Worm (Caenorhabditis elegans) whole organism, young adult: ENCODE measurements around the gene dhgd-1.

Source experiments
- B0261.1 ChIP-seq: sonication (generic microtip); optimal IDR thresholded peaks from 2 replicates; lab custom pipeline; 2016; ENCODE audit warnings: mild to moderate bottlenecking, missing genetic modification characterization, moderate library complexity, missing compliant biosample characterization
- F22D6.2 ChIP-seq: sonication (generic microtip); optimal IDR thresholded peaks from 2 replicates; lab custom pipeline; 2016; ENCODE audit warnings: mild to moderate bottlenecking, missing genetic modification characterization, missing compliant biosample characterization
- F23B12.7 ChIP-seq: sonication (generic microtip); optimal IDR thresholded peaks from 2 replicates; lab custom pipeline; 2017; ENCODE audit warnings: missing genetic modification characterization, mild to moderate bottlenecking, missing compliant biosample characterization, antibody characterized with exemption, moderate library complexity; ENCODE audit not compliant: insufficient read depth
- F33H1.4 ChIP-seq: fragments of 200-800 bp; sonication (Bioruptor generic); IDR thresholded peaks from 2 replicates; pipeline ENCODE4 v1.3.6; 2022; ENCODE audit warnings: missing genetic modification reagents, missing genetic modification characterization, missing compliant biosample characterization
- F37B4.10 ChIP-seq: fragments of 200-800 bp; sonication (Bioruptor generic); IDR thresholded peaks from 2 replicates; pipeline ENCODE4 v1.3.6; 2022; ENCODE audit warnings: missing genetic modification characterization, missing compliant biosample characterization
- F52B5.7 ChIP-seq: sonication (generic microtip); optimal IDR thresholded peaks from 2 replicates; lab custom pipeline; 2016; ENCODE audit warnings: mild to moderate bottlenecking, missing genetic modification characterization, missing compliant biosample characterization
- F55B11.4 ChIP-seq: sonication (generic microtip); optimal IDR thresholded peaks from 2 replicates; lab custom pipeline; 2016; ENCODE audit warnings: missing compliant biosample characterization, missing genetic modification characterization, borderline replicate concordance; ENCODE audit not compliant: insufficient read depth
- F57A8.1 ChIP-seq: fragments of 200-800 bp; sonication (Bioruptor generic); optimal IDR thresholded peaks from 2 replicates; lab custom pipeline; 2018; ENCODE audit warnings: mild to moderate bottlenecking, missing genetic modification characterization, moderate library complexity, missing compliant biosample characterization
- F57C9.4 ChIP-seq: sonication (generic microtip); optimal IDR thresholded peaks from 2 replicates; lab custom pipeline; 2017; ENCODE audit warnings: mild to moderate bottlenecking, missing genetic modification characterization, missing compliant biosample characterization
- K11D2.4 ChIP-seq: fragments of 200-800 bp; sonication (Bioruptor generic); IDR thresholded peaks from 2 replicates; pipeline ENCODE4 v1.3.6; 2022; ENCODE audit warnings: missing genetic modification reagents, missing genetic modification characterization, missing compliant biosample characterization
- T07F8.4 ChIP-seq: sonication (generic microtip); optimal IDR thresholded peaks from 2 replicates; lab custom pipeline; 2016; ENCODE audit warnings: mild to moderate bottlenecking, missing genetic modification characterization, moderate library complexity, missing compliant biosample characterization
- Y53G8AR.9 ChIP-seq: fragments of 200-800 bp; sonication (Bioruptor generic); conservative IDR thresholded peaks from 2 replicates; pipeline ENCODE4 v1.3.6; 2022; ENCODE audit warnings: missing genetic modification reagents, missing genetic modification characterization, missing compliant biosample characterization
- ZK185.1 ChIP-seq: sonication (generic microtip); optimal IDR thresholded peaks from 2 replicates; lab custom pipeline; 2016; ENCODE audit warnings: mild to moderate bottlenecking, missing genetic modification characterization, missing compliant biosample characterization; ENCODE audit not compliant: poor library complexity, severe bottlenecking
- aptf-2 ChIP-seq: fragments of 200-800 bp; sonication (Bioruptor generic); conservative IDR thresholded peaks from 2 replicates; pipeline ENCODE4 v1.3.6; 2022; ENCODE audit warnings: missing genetic modification reagents, missing genetic modification characterization, missing compliant biosample characterization
- athp-1 ChIP-seq: sonication (generic microtip); optimal IDR thresholded peaks from 2 replicates; lab custom pipeline; 2017; ENCODE audit warnings: mild to moderate bottlenecking, missing genetic modification characterization, missing compliant biosample characterization
- attf-3 ChIP-seq: fragments of 200-800 bp; sonication (Bioruptor generic); conservative IDR thresholded peaks from 2 replicates; pipeline ENCODE4 v1.3.6; 2022; ENCODE audit warnings: missing genetic modification reagents, missing genetic modification characterization, missing compliant biosample characterization
- attf-5 ChIP-seq: fragments of 200-800 bp; sonication (Bioruptor generic); optimal IDR thresholded peaks from 2 replicates; lab custom pipeline; 2018; ENCODE audit warnings: mild to moderate bottlenecking, missing genetic modification characterization, missing compliant biosample characterization
- attf-6 ChIP-seq: fragments of 200-800 bp; sonication (Bioruptor generic); IDR thresholded peaks from 2 replicates; pipeline ENCODE4 v1.3.6; 2022; ENCODE audit warnings: missing genetic modification reagents, missing genetic modification characterization, missing compliant biosample characterization
- bed-1 ChIP-seq: fragments of 200-800 bp; sonication (Bioruptor generic); IDR thresholded peaks from 2 replicates; pipeline ENCODE4 v1.3.6; 2022; ENCODE audit warnings: missing genetic modification reagents, missing genetic modification characterization, missing compliant biosample characterization
- bed-2 ChIP-seq: fragments of 200-800 bp; sonication (Bioruptor generic); IDR thresholded peaks from 2 replicates; pipeline ENCODE4 v1.3.6; 2022; ENCODE audit warnings: missing genetic modification reagents, missing genetic modification characterization, missing compliant biosample characterization
- die-1 ChIP-seq: sonication (generic microtip); optimal IDR thresholded peaks from 2 replicates; lab custom pipeline; 2016; ENCODE audit warnings: missing genotype, mild to moderate bottlenecking, missing genetic modification characterization, missing compliant biosample characterization
- dpff-1 ChIP-seq: sonication (generic microtip); optimal IDR thresholded peaks from 2 replicates; lab custom pipeline; 2017; ENCODE audit warnings: mild to moderate bottlenecking, missing genetic modification characterization, missing compliant biosample characterization
- egl-18 ChIP-seq: fragments of 200-800 bp; sonication (Bioruptor generic); IDR thresholded peaks from 2 replicates; pipeline ENCODE4 v1.3.6; 2022; ENCODE audit warnings: missing genetic modification reagents, missing genetic modification characterization, missing compliant biosample characterization
- egl-44 ChIP-seq: fragments of 200-800 bp; sonication (Bioruptor generic); IDR thresholded peaks from 2 replicates; pipeline ENCODE4 v1.3.6; 2022; ENCODE audit warnings: missing genetic modification reagents, missing genetic modification characterization, missing compliant biosample characterization
- egrh-3 ChIP-seq: fragments of 200-800 bp; sonication (Bioruptor generic); IDR thresholded peaks from 2 replicates; pipeline ENCODE4 v1.3.6; 2022; ENCODE audit warnings: missing genetic modification reagents, missing genetic modification characterization, missing compliant biosample characterization
- ets-4 ChIP-seq: fragments of 200-800 bp; sonication (Bioruptor generic); optimal IDR thresholded peaks from 2 replicates; lab custom pipeline; 2018; ENCODE audit warnings: mild to moderate bottlenecking, missing genetic modification characterization, missing compliant biosample characterization
- hmg-20 ChIP-seq: fragments of 200-800 bp; sonication (Bioruptor generic); IDR thresholded peaks from 2 replicates; pipeline ENCODE4 v1.3.6; 2022; ENCODE audit warnings: missing genetic modification reagents, missing genetic modification characterization, missing compliant biosample characterization
- hsf-1 ChIP-seq: fragments of 200-800 bp; sonication (Bioruptor generic); IDR thresholded peaks from 2 replicates; pipeline ENCODE4 v1.3.6; 2022; ENCODE audit warnings: missing genetic modification reagents, missing genetic modification characterization, missing compliant biosample characterization
- lag-1 ChIP-seq: fragments of 200-800 bp; sonication (Bioruptor generic); IDR thresholded peaks from 2 replicates; pipeline ENCODE4 v1.3.6; 2022; ENCODE audit warnings: missing genetic modification reagents, missing genetic modification characterization, missing compliant biosample characterization
- let-526 ChIP-seq: fragments of 200-800 bp; sonication (Bioruptor generic); IDR thresholded peaks from 2 replicates; pipeline ENCODE4 v1.3.6; 2022; ENCODE audit warnings: missing genetic modification reagents, missing genetic modification characterization, missing compliant biosample characterization
- let-607 ChIP-seq, 2 experiments: fragments of 200-800 bp in 1 of 2; sonication (Bioruptor generic) in 1 of 2; sonication (generic microtip) in 1 of 2; optimal IDR thresholded peaks; 2 replicates each; lab custom pipeline; 2016 to 2018; ENCODE audit warnings: mild to moderate bottlenecking in 2 of 2, missing compliant biosample characterization in 2 of 2, missing genetic modification characterization in 2 of 2, moderate library complexity in 2 of 2, missing genotype in 1 of 2
- lin-35 ChIP-seq, 3 experiments: fragments of 150-350 bp in 2 of 3; sonication (generic microtip) in 1 of 3; optimal IDR thresholded peaks; 2 replicates each; lab custom pipeline; 2014 to 2018; ENCODE audit warnings: missing biosample characterization in 3 of 3, missing genetic modification characterization in 3 of 3, missing genetic modification reagents in 3 of 3
- mcd-1 ChIP-seq: fragments of 200-800 bp; sonication (Bioruptor generic); IDR thresholded peaks from 2 replicates; pipeline ENCODE4 v1.3.6; 2022; ENCODE audit warnings: missing genetic modification reagents, missing genetic modification characterization, missing compliant biosample characterization
- mel-28 ChIP-seq: sonication (generic microtip); optimal IDR thresholded peaks from 2 replicates; lab custom pipeline; 2016; ENCODE audit warnings: borderline replicate concordance, mild to moderate bottlenecking, missing genetic modification characterization, missing compliant biosample characterization
- mxl-1 ChIP-seq: sonication (generic microtip); optimal IDR thresholded peaks from 2 replicates; lab custom pipeline; 2016; ENCODE audit warnings: missing genetic modification characterization, missing compliant biosample characterization
- nfyb-1 ChIP-seq: fragments of 200-800 bp; sonication (Bioruptor generic); IDR thresholded peaks from 2 replicates; pipeline ENCODE4 v1.3.6; 2022; ENCODE audit warnings: missing genetic modification reagents, missing genetic modification characterization, missing compliant biosample characterization
- nhr-27 ChIP-seq: fragments of 200-800 bp; sonication (Bioruptor generic); optimal IDR thresholded peaks from 2 replicates; lab custom pipeline; 2018; ENCODE audit warnings: mild to moderate bottlenecking, missing genetic modification characterization, moderate library complexity, missing compliant biosample characterization
- pha-4 ChIP-seq: fragments of 150-350 bp; sonication (generic microtip); optimal IDR thresholded peaks from 2 replicates; lab custom pipeline; 2014; ENCODE audit warnings: missing biosample characterization, missing genetic modification reagents, missing genetic modification characterization
- rcor-1 ChIP-seq: fragments of 200-800 bp; sonication (Bioruptor generic); IDR thresholded peaks from 2 replicates; pipeline ENCODE4 v1.3.6; 2022; ENCODE audit warnings: missing genetic modification reagents, missing genetic modification characterization, missing compliant biosample characterization
- snpc-1.3 ChIP-seq: sonication (generic microtip); optimal IDR thresholded peaks from 2 replicates; lab custom pipeline; 2017; ENCODE audit warnings: missing genetic modification characterization, mild to moderate bottlenecking, missing compliant biosample characterization, antibody characterized with exemption, moderate library complexity, missing genotype, missing genetic modification reagents; ENCODE audit not compliant: insufficient read depth
- somi-1 ChIP-seq: fragments of 200-800 bp; sonication (Bioruptor generic); optimal IDR thresholded peaks from 2 replicates; lab custom pipeline; 2018; ENCODE audit warnings: mild to moderate bottlenecking, missing genetic modification characterization, missing compliant biosample characterization
- sptf-2 ChIP-seq: fragments of 200-800 bp; sonication (Bioruptor generic); optimal IDR thresholded peaks from 2 replicates; lab custom pipeline; 2018; ENCODE audit warnings: mild to moderate bottlenecking, missing genetic modification characterization, missing compliant biosample characterization
- tlf-1 ChIP-seq: fragments of 200-800 bp; sonication (Bioruptor generic); optimal IDR thresholded peaks from 2 replicates; lab custom pipeline; 2018; ENCODE audit warnings: mild to moderate bottlenecking, missing genetic modification characterization, missing compliant biosample characterization
- zim-3 ChIP-seq: sonication (generic microtip); optimal IDR thresholded peaks from 2 replicates; lab custom pipeline; 2017; ENCODE audit warnings: mild to moderate bottlenecking, missing genetic modification characterization, moderate library complexity, missing compliant biosample characterization
- ztf-25 ChIP-seq: fragments of 200-800 bp; sonication (Bioruptor generic); IDR thresholded peaks from 2 replicates; pipeline ENCODE4 v1.3.6; 2022; ENCODE audit warnings: missing genetic modification reagents, missing genetic modification characterization, missing compliant biosample characterization
- ztf-26 ChIP-seq: sonication (generic microtip); optimal IDR thresholded peaks from 2 replicates; lab custom pipeline; 2017; ENCODE audit warnings: missing genetic modification characterization, missing compliant biosample characterization
- ztf-28 ChIP-seq: fragments of 200-800 bp; sonication (Bioruptor generic); IDR thresholded peaks from 2 replicates; pipeline ENCODE4 v1.3.6; 2022; ENCODE audit warnings: missing genetic modification reagents, missing genetic modification characterization, missing compliant biosample characterization
- ztf-6 ChIP-seq: fragments of 200-800 bp; sonication (Bioruptor generic); IDR thresholded peaks from 2 replicates; pipeline ENCODE4 v1.3.6; 2022; ENCODE audit warnings: missing genetic modification reagents, missing genetic modification characterization, missing compliant biosample characterization

Gene dhgd-1

DNA sequence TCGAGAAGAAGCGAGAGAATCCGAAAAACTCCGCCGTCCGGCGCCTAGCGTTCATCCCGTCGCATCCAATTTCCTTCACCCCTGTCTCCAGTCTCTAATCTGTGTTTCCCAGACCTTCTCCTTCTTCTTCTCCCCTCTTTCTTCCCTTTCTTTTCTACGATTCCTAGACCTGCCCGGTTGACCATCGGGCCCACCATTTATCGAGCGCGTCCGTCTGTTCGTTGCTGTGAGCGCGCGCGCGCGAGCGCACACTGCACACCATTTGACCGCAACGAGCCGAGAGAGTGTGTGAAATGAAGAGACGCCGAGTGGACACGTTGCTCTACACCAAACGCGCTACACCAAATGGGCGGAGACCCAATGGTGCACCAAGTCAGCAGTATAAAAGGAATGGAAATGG, 14.8 kb downstream of the dhgd-1 start (continued):
- 0 out of 2 replicates have a peak, but pooled peaks have one; percentile 68 for TF ChIP-seq Y53G8AR.9 (GFP tag; lab: Robert Waterston, UW)
- TF ChIP-seq F23B12.7 (tag; lab: Kevin White, UChicago): no peak
- TF ChIP-seq rcor-1: peak; percentile 47; the same call in 1 of the 2 replicates
- no peak for TF ChIP-seq mxl-1 (tag; lab: Kevin White, UChicago)
- no peak for TF ChIP-seq mel-28 (tag; lab: Kevin White, UChicago)
- TF ChIP-seq ztf-6: no peak
- TF ChIP-seq attf-6: 0 out of 2 replicates have a peak, but pooled peaks have one; percentile 54
- TF ChIP-seq ztf-25: no peak
- no peak for TF ChIP-seq egl-18 (GFP tag; lab: Robert Waterston, UW)
- TF ChIP-seq hsf-1 (GFP tag; lab: Robert Waterston, UW): peak; percentile 90
- TF ChIP-seq lin-35 (GFP tag; optimal IDR thresholded peaks at IDR 0.05; lab: Kevin White, UChicago): peak in 2 of 3 experiments; percentile 38 to 44
- TF ChIP-seq egl-44 (GFP tag; lab: Robert Waterston, UW): no peak
- no peak for TF ChIP-seq bed-1 (GFP tag; lab: Robert Waterston, UW)
- TF ChIP-seq T07F8.4 (tag; lab: Kevin White, UChicago): no peak
- no peak for TF ChIP-seq let-607 (tag; optimal IDR thresholded peaks at IDR 0.05; lab: Kevin White, UChicago)
- no peak for TF ChIP-seq lag-1
- TF ChIP-seq F55B11.4: no peak
- no peak for TF ChIP-seq F57C9.4 (tag; lab: Kevin White, UChicago)
- TF ChIP-seq F37B4.10 (GFP tag; lab: Robert Waterston, UW): peak; percentile 78; the same call in 1 of the 2 replicates
- TF ChIP-seq B0261.1 (tag; lab: Kevin White, UChicago): no peak
- TF ChIP-seq egrh-3 (GFP tag; lab: Robert Waterston, UW): peak; percentile 82
- TF ChIP-seq let-526: no peak
- TF ChIP-seq ets-4: no peak
- TF ChIP-seq aptf-2: peak; percentile 85
- no peak for TF ChIP-seq dpff-1 (tag; lab: Kevin White, UChicago)
- TF ChIP-seq die-1 (tag; lab: Kevin White, UChicago): no peak
- no peak for TF ChIP-seq ztf-26 (tag; lab: Kevin White, UChicago)
- no peak for TF ChIP-seq F22D6.2
- 0 out of 2 replicates have a peak, but pooled peaks have one; percentile 38 for TF ChIP-seq attf-3
- TF ChIP-seq pha-4 (tag; lab: Kevin White, UChicago): no peak
- no peak for TF ChIP-seq somi-1 (GFP tag; lab: Kevin White, UChicago)
- no peak for TF ChIP-seq ZK185.1 (tag; lab: Kevin White, UChicago)
- TF ChIP-seq mcd-1: peak; percentile 78
- no peak for TF ChIP-seq F52B5.7 (tag; lab: Kevin White, UChicago)
- 0 out of 2 replicates have a peak, but pooled peaks have one; percentile 51 for TF ChIP-seq ztf-28
- peak; percentile 81 for TF ChIP-seq tlf-1 (GFP tag; lab: Kevin White, UChicago)
- TF ChIP-seq nfyb-1: no peak
- TF ChIP-seq F33H1.4 (GFP tag; lab: Robert Waterston, UW): peak; percentile 79
- no peak for TF ChIP-seq sptf-2 (GFP tag; lab: Kevin White, UChicago)
- peak; percentile 40 for TF ChIP-seq athp-1
- no peak for TF ChIP-seq nhr-27
- TF ChIP-seq zim-3 (tag; lab: Kevin White, UChicago): no peak
- no peak for TF ChIP-seq attf-5 (GFP tag; lab: Kevin White, UChicago)
- no peak for TF ChIP-seq hmg-20
- TF ChIP-seq snpc-1.3: no peak
- no peak for TF ChIP-seq F57A8.1 (GFP tag; lab: Kevin White, UChicago)
- no peak for TF ChIP-seq K11D2.4 (GFP tag; lab: Robert Waterston, UW)
- TF ChIP-seq bed-2: peak; percentile 81; the same call in 1 of the 2 replicates
